Fruit fly (Drosophila melanogaster) S2 (cell line): ENCODE results near the gene QC.

Experiments used
- CG8478 ChIP-seq: fragments of >200 bp; optimal IDR thresholded peaks from 2 replicates; lab custom pipeline; 2018
- CTCF ChIP-seq, 2 experiments: fragments of >200 bp; optimal IDR thresholded peaks; 2 replicates each; lab custom pipeline; 2018

QC gene

dm6 chr3L:5902189-5902765 is at the start of gene QC:
Gene QC (minus strand): TSS chr3L:5902456.
- TF ChIP-seq CTCF (optimal IDR thresholded peaks at IDR 0.05; lab: Kevin White, UChicago), result no peak
- no peak for TF ChIP-seq CG8478

- TF ChIP-seq CG8478, result no peak
- TF ChIP-seq CTCF (optimal IDR thresholded peaks at IDR 0.05; lab: Kevin White, UChicago), result no peak
Measured at dm6 chr3L:5950467-5950866, 48.2 kb upstream of the QC start, which contains the start of gene Egfrap. Gene Egfrap (minus strand): TSS chr3L:5950658.

- no peak for TF ChIP-seq CG8478
- TF ChIP-seq CTCF (optimal IDR thresholded peaks at IDR 0.05; lab: Kevin White, UChicago), result no peak
Measured at dm6 chr3L:5947110-5947731, 45.0 kb upstream of the QC start.

dm6 chr3L:5945571-5945970 is 43.3 kb upstream of the QC start:
- TF ChIP-seq CTCF (optimal IDR thresholded peaks at IDR 0.05; lab: Kevin White, UChicago), result no peak
- TF ChIP-seq CG8478, result no peak

- TF ChIP-seq CTCF (optimal IDR thresholded peaks at IDR 0.05; lab: Kevin White, UChicago) (no peak), CG8478 (no peak)
Measured at dm6 chr3L:5943348-5943904, 41.2 kb upstream of the QC start.

- no peak for TF ChIP-seq CG8478
- TF ChIP-seq CTCF (optimal IDR thresholded peaks at IDR 0.05; lab: Kevin White, UChicago), result no peak
Measured at dm6 chr3L:5941508-5941907, 39.3 kb upstream of the QC start.

dm6 chr3L:5941086-5941485 is 38.8 kb upstream of the QC start:
- no peak for TF ChIP-seq CG8478
- no peak for TF ChIP-seq CTCF (optimal IDR thresholded peaks at IDR 0.05; lab: Kevin White, UChicago)

dm6 chr3L:5940431-5940830 is 38.2 kb upstream of the QC start:
- TF ChIP-seq CTCF (optimal IDR thresholded peaks at IDR 0.05; lab: Kevin White, UChicago) (no peak), CG8478 (no peak)

- TF ChIP-seq CG8478 (no peak), CTCF (optimal IDR thresholded peaks at IDR 0.05; lab: Kevin White, UChicago) (peak; percentile 38 to 39)
Measured at dm6 chr3L:5932363-5932914, 30.2 kb upstream of the QC start, which contains the start of gene Rcc1. Gene Rcc1 (minus strand): TSS chr3L:5932773.

dm6 chr3L:5927536-5927935 is 25.3 kb upstream of the QC start:
- TF ChIP-seq CG8478 (no peak), CTCF (optimal IDR thresholded peaks at IDR 0.05; lab: Kevin White, UChicago) (no peak)

dm6 chr3L:5926015-5926988 is 24.0 kb upstream of the QC start:
- no peak for TF ChIP-seq CTCF (optimal IDR thresholded peaks at IDR 0.05; lab: Kevin White, UChicago)
- no peak for TF ChIP-seq CG8478

dm6 chr3L:5923646-5924122 is 21.4 kb upstream of the QC start, which contains the start of gene CG33523:
Gene CG33523 (plus strand): TSS chr3L:5923862.
- no peak for TF ChIP-seq CG8478
- TF ChIP-seq CTCF (optimal IDR thresholded peaks at IDR 0.05; lab: Kevin White, UChicago), result no peak

- TF ChIP-seq CG8478, result no peak
- TF ChIP-seq CTCF (optimal IDR thresholded peaks at IDR 0.05; lab: Kevin White, UChicago), result no peak
Measured at dm6 chr3L:5922005-5922685, 19.9 kb upstream of the QC start, which contains the start of gene CG32407. Gene CG32407 (plus strand): TSS chr3L:5922055.

- TF ChIP-seq CTCF (optimal IDR thresholded peaks at IDR 0.05; lab: Kevin White, UChicago) (no peak), CG8478 (no peak)
Measured at dm6 chr3L:5921216-5921615, 19.0 kb upstream of the QC start, which contains the start of gene PXo. Gene PXo (minus strand): TSS chr3L:5921316.
